Worm (Caenorhabditis elegans) whole organism, L4/young adult: ENCODE data around the gene C11H1.9.
A peak's percentile ranks its signal among the peaks of the same experiment; 100 is the strongest.

Source experiments
- W03F9.2 ChIP-seq: fragments of 150-350 bp; optimal IDR thresholded peaks from 2 replicates; lab custom pipeline; 2014; ENCODE audit warnings: missing biosample characterization, missing genetic modification characterization
- dao-5 ChIP-seq: sonication (generic microtip); optimal IDR thresholded peaks from 2 replicates; lab custom pipeline; 2016; ENCODE audit warnings: missing genotype, missing genetic modification characterization, moderate library complexity, missing compliant biosample characterization
- him-1 ChIP-seq: sonication (generic microtip); optimal IDR thresholded peaks from 2 replicates; lab custom pipeline; 2016; ENCODE audit warnings: missing genotype, missing genetic modification reagents, missing genetic modification characterization, missing compliant biosample characterization

Gene C11H1.9

ce11 chrX:14324289-14324688 is 4.1 kb upstream of the C11H1.9 start:
- TF ChIP-seq dao-5 (tag; lab: Kevin White, UChicago) (no peak), W03F9.2 (no peak), him-1 (tag; lab: Kevin White, UChicago) (no peak)

ce11 chrX:14322793-14323192 is 2.6 kb upstream of the C11H1.9 start:
- TF ChIP-seq him-1 (tag; lab: Kevin White, UChicago) (no peak), dao-5 (tag; lab: Kevin White, UChicago) (no peak), W03F9.2 (no peak)

- TF ChIP-seq dao-5 (tag; lab: Kevin White, UChicago), result no peak
- TF ChIP-seq W03F9.2, result no peak
- TF ChIP-seq him-1 (tag; lab: Kevin White, UChicago), result no peak
Measured at ce11 chrX:14316132-14316531, 4.1 kb downstream of the C11H1.9 start.

ce11 chrX:14313627-14314026 is 6.6 kb downstream of the C11H1.9 start, which contains the start of gene prx-1:
prx-1 (plus strand) TSS chrX:14313927.
- TF ChIP-seq W03F9.2, result no peak
- TF ChIP-seq him-1 (tag; lab: Kevin White, UChicago), result no peak
- no peak for TF ChIP-seq dao-5 (tag; lab: Kevin White, UChicago)

- TF ChIP-seq dao-5 (tag; lab: Kevin White, UChicago) (no peak), him-1 (tag; lab: Kevin White, UChicago) (no peak), W03F9.2 (peak; percentile 10)
Measured at ce11 chrX:14312416-14312815, 7.8 kb downstream of the C11H1.9 start.

ce11 chrX:14311583-14311982 is 8.6 kb downstream of the C11H1.9 start, which contains the start of gene mgrn-1:
mgrn-1 (minus strand) TSS chrX:14311683.
- TF ChIP-seq him-1 (tag; lab: Kevin White, UChicago) (no peak), W03F9.2 (no peak), dao-5 (tag; lab: Kevin White, UChicago) (no peak)

- no peak for TF ChIP-seq him-1 (tag; lab: Kevin White, UChicago)
- TF ChIP-seq W03F9.2, result no peak
Measured at ce11 chrX:14309656-14310055, 10.5 kb downstream of the C11H1.9 start.

ce11 chrX:14307667-14308066 is 12.5 kb downstream of the C11H1.9 start, which contains the start of gene gphr-2:
gphr-2 (minus strand) TSS chrX:14307767.
- TF ChIP-seq W03F9.2 (no peak), dao-5 (tag; lab: Kevin White, UChicago) (no peak), him-1 (tag; lab: Kevin White, UChicago) (no peak)

- TF ChIP-seq W03F9.2, result no peak
- TF ChIP-seq him-1 (tag; lab: Kevin White, UChicago), result no peak
- TF ChIP-seq dao-5 (tag; lab: Kevin White, UChicago), result no peak
Measured at ce11 chrX:14303078-14303477, 17.1 kb downstream of the C11H1.9 start, which contains the start of gene C11H1.5. C11H1.5 (minus strand) TSS chrX:14303178.

- TF ChIP-seq W03F9.2 (no peak), him-1 (tag; lab: Kevin White, UChicago) (peak; percentile 48)
Measured at ce11 chrX:14297209-14297608, 23.0 kb downstream of the C11H1.9 start.

ce11 chrX:14296559-14296958 is 23.6 kb downstream of the C11H1.9 start, which contains the start of gene madd-3:
madd-3 (minus strand) TSS chrX:14296659.
- no peak for TF ChIP-seq him-1 (tag; lab: Kevin White, UChicago)
- no peak for TF ChIP-seq dao-5 (tag; lab: Kevin White, UChicago)
- TF ChIP-seq W03F9.2, result no peak

ce11 chrX:14292632-14293031 is 27.6 kb downstream of the C11H1.9 start:
- no peak for TF ChIP-seq dao-5 (tag; lab: Kevin White, UChicago)
- TF ChIP-seq him-1 (tag; lab: Kevin White, UChicago), result no peak
- TF ChIP-seq W03F9.2, result no peak

ce11 chrX:14289993-14290392 is 30.2 kb downstream of the C11H1.9 start:
- TF ChIP-seq dao-5 (tag; lab: Kevin White, UChicago) (no peak), W03F9.2 (no peak), him-1 (tag; lab: Kevin White, UChicago) (no peak)

ce11 chrX:14287888-14288287 is 32.3 kb downstream of the C11H1.9 start:
- TF ChIP-seq dao-5 (tag; lab: Kevin White, UChicago) (no peak), W03F9.2 (no peak), him-1 (tag; lab: Kevin White, UChicago) (no peak)

- TF ChIP-seq him-1 (tag; lab: Kevin White, UChicago), result no peak
- TF ChIP-seq W03F9.2, result no peak
- TF ChIP-seq dao-5 (tag; lab: Kevin White, UChicago), result no peak
Measured at ce11 chrX:14281526-14281925, 38.7 kb downstream of the C11H1.9 start, which contains the start of gene E02H4.2. E02H4.2 (minus strand) TSS chrX:14281626.
